Fruit fly (Drosophila melanogaster): ENCODE measurements around the gene emc.

Gene emc

dm6 chr3L:754612-755011 lies 5.4 kb downstream of the emc start (continued):
- TF ChIP-seq row (GFP tag; IDR thresholded peaks at IDR 0.05) (peak; percentile 61; the same call in 2 of the 3 replicates), dmrt99B (tag; optimal IDR thresholded peaks at IDR 0.05) (peak; percentile 7), oc (tag; optimal IDR thresholded peaks at IDR 0.05) (no peak), CG9932 (GFP tag; IDR thresholded peaks at IDR 0.05) (no peak), CG1647 (GFP tag; optimal IDR thresholded peaks at IDR 0.05) (no peak), Drgx (GFP tag; IDR thresholded peaks at IDR 0.05) (peak; percentile 55), stc (GFP tag; IDR thresholded peaks at IDR 0.05) (peak; percentile 55; the same call in 1 of the 2 replicates), CG10267 (tag; optimal IDR thresholded peaks at IDR 0.05) (peak; percentile 29), grau (tag; optimal IDR thresholded peaks at IDR 0.05) (peak; percentile 3), CG12391 (tag; optimal IDR thresholded peaks at IDR 0.05) (peak; percentile 34), CG1603 (tag; optimal IDR thresholded peaks at IDR 0.05) (peak; percentile 35), CG14965 (GFP tag; optimal IDR thresholded peaks at IDR 0.05; ENCODE audit: borderline replicate concordance) (no peak), eve (GFP tag; optimal IDR thresholded peaks at IDR 0.05) (peak in 1 of 2 experiments; percentile 62), bab2 (GFP tag; optimal IDR thresholded peaks at IDR 0.05) (no peak), CG30403 (GFP tag; optimal IDR thresholded peaks at IDR 0.05) (peak; percentile 12), CG8388 (GFP tag; optimal IDR thresholded peaks at IDR 0.05) (peak; percentile 18), CG31441 (GFP tag; IDR thresholded peaks at IDR 0.05) (0 out of 2 replicates have a peak, but pooled peaks have one; percentile 10), CG32772 (GFP tag; IDR thresholded peaks at IDR 0.05) (peak; percentile 56; the same call in 1 of the 2 replicates), ems (GFP tag; optimal IDR thresholded peaks at IDR 0.05) (peak; percentile 2), CG43689 (GFP tag; IDR thresholded peaks at IDR 0.05) (no peak), Ada2b (GFP tag; IDR thresholded peaks at IDR 0.05) (peak; percentile 33; the same call in 1 of the 2 replicates), CG10209 (GFP tag; optimal IDR thresholded peaks at IDR 0.05) (peak; percentile 28), CG7839 (tag; optimal IDR thresholded peaks at IDR 0.05) (peak; percentile 40), Hr51 (GFP tag; optimal IDR thresholded peaks at IDR 0.05) (peak in 1 of 2 experiments; percentile 50), ssp (GFP tag; IDR thresholded peaks at IDR 0.05) (0 out of 2 replicates have a peak, but pooled peaks have one; percentile 31), CG1233 (GFP tag; optimal IDR thresholded peaks at IDR 0.05) (no peak), Ets65A (GFP tag) (peak; percentile 91), sisA (GFP tag; IDR thresholded peaks at IDR 0.05) (peak; percentile 46; the same call in 1 of the 2 replicates), D19A (tag; optimal IDR thresholded peaks at IDR 0.05) (peak; percentile 21), crol (GFP tag; IDR thresholded peaks at IDR 0.05) (0 out of 2 replicates have a peak, but pooled peaks have one; percentile 19), BtbVII (GFP tag; optimal IDR thresholded peaks at IDR 0.05) (no peak), Dref (GFP tag; IDR thresholded peaks at IDR 0.05) (no peak), ato (GFP tag; IDR thresholded peaks at IDR 0.05; ENCODE audit: partially characterized antibody) (no peak), CG16863 (GFP tag; optimal IDR thresholded peaks at IDR 0.05) (peak; percentile 5), Blimp-1 (GFP tag; optimal IDR thresholded peaks at IDR 0.05) (no peak), CG6683 (GFP tag; optimal IDR thresholded peaks at IDR 0.05) (no peak), cad (GFP tag; optimal IDR thresholded peaks at IDR 0.05) (no peak), gce (GFP tag; IDR thresholded peaks at IDR 0.05) (0 out of 3 replicates have a peak, but pooled peaks have one; percentile 34), CG13624 (GFP tag; optimal IDR thresholded peaks at IDR 0.05) (no peak), cg (GFP tag; optimal IDR thresholded peaks at IDR 0.05) (no peak), bsh (GFP tag; optimal IDR thresholded peaks at IDR 0.05) (peak in 1 of 2 experiments; percentile 51), Ptx1 (GFP tag; IDR thresholded peaks at IDR 0.05) (peak; percentile 56), CG13775 (GFP tag; optimal IDR thresholded peaks at IDR 0.05) (no peak)
